Worm (Caenorhabditis elegans) whole organism, mixed stage, embryonic: ENCODE measurements around the gene rpl-16.

Experiments
- M03D4.4 ChIP-seq: sonication (generic microtip); optimal IDR thresholded peaks from 2 replicates; lab custom pipeline; 2017; ENCODE audit warnings: mild to moderate bottlenecking, missing genetic modification characterization, missing compliant biosample characterization
- bed-3 ChIP-seq: fragments of 200-800 bp; sonication (Bioruptor generic); optimal IDR thresholded peaks from 3 replicates; lab custom pipeline; 2018; ENCODE audit warnings: mild to moderate bottlenecking, missing genetic modification characterization, moderate library complexity, missing compliant biosample characterization
- blmp-1 ChIP-seq: fragments of 150-350 bp; optimal IDR thresholded peaks from 2 replicates; lab custom pipeline; 2014; ENCODE audit warnings: missing biosample characterization, missing genetic modification characterization
- ceh-39 ChIP-seq: fragments of 150-350 bp; optimal IDR thresholded peaks from 2 replicates; lab custom pipeline; 2014; ENCODE audit warnings: missing biosample characterization, missing genetic modification characterization
- ceh-43 ChIP-seq: fragments of 200-800 bp; sonication (Bioruptor generic); optimal IDR thresholded peaks from 2 replicates; lab custom pipeline; 2018; ENCODE audit warnings: mild to moderate bottlenecking, missing genetic modification characterization, moderate library complexity, missing compliant biosample characterization
- ceh-83 ChIP-seq: fragments of 200-800 bp; sonication (Bioruptor generic); optimal IDR thresholded peaks from 2 replicates; lab custom pipeline; 2018; ENCODE audit warnings: mild to moderate bottlenecking, missing genetic modification characterization, missing compliant biosample characterization
- ces-1 ChIP-seq: fragments of 150-350 bp; optimal IDR thresholded peaks from 2 replicates; lab custom pipeline; 2014; ENCODE audit warnings: missing biosample characterization, missing genetic modification reagents, missing genetic modification characterization
- cnd-1 ChIP-seq: fragments of 200-800 bp; sonication (Bioruptor generic); optimal IDR thresholded peaks from 2 replicates; lab custom pipeline; 2018; ENCODE audit warnings: mild to moderate bottlenecking, missing genetic modification characterization, missing compliant biosample characterization
- drap-1 ChIP-seq: fragments of 200-800 bp; sonication (Bioruptor generic); optimal IDR thresholded peaks from 3 replicates; lab custom pipeline; 2018; ENCODE audit warnings: mild to moderate bottlenecking, missing genetic modification characterization, missing compliant biosample characterization
- elt-1 ChIP-seq: sonication (generic microtip); optimal IDR thresholded peaks from 2 replicates; lab custom pipeline; 2017; ENCODE audit warnings: missing genetic modification characterization, mild to moderate bottlenecking, missing compliant biosample characterization, antibody characterized with exemption, moderate library complexity, borderline replicate concordance; ENCODE audit not compliant: insufficient read depth
- elt-3 ChIP-seq: fragments of 150-350 bp; optimal IDR thresholded peaks from 2 replicates; lab custom pipeline; 2014; ENCODE audit warnings: missing biosample characterization, missing genetic modification characterization
- flh-1 ChIP-seq: fragments of 200-800 bp; sonication (Bioruptor generic); optimal IDR thresholded peaks from 2 replicates; lab custom pipeline; 2018; ENCODE audit warnings: mild to moderate bottlenecking, missing genetic modification characterization, moderate library complexity, missing compliant biosample characterization
- ham-2 ChIP-seq: fragments of 200-800 bp; sonication (Bioruptor generic); optimal IDR thresholded peaks from 2 replicates; lab custom pipeline; 2018; ENCODE audit warnings: mild to moderate bottlenecking, missing genetic modification characterization, missing compliant biosample characterization
- hlh-1 ChIP-seq: fragments of 150-350 bp; optimal IDR thresholded peaks from 2 replicates; lab custom pipeline; 2014; ENCODE audit warnings: missing biosample characterization, missing genetic modification reagents, missing genetic modification characterization
- lin-13 ChIP-seq: fragments of 150-350 bp; optimal IDR thresholded peaks from 2 replicates; lab custom pipeline; 2014; ENCODE audit warnings: missing biosample characterization, missing genetic modification characterization
- lin-32 ChIP-seq: fragments of 200-800 bp; sonication (Bioruptor generic); optimal IDR thresholded peaks from 2 replicates; lab custom pipeline; 2018; ENCODE audit warnings: mild to moderate bottlenecking, missing genetic modification characterization, missing compliant biosample characterization
- lsy-2 ChIP-seq: fragments of 150-350 bp; optimal IDR thresholded peaks from 2 replicates; lab custom pipeline; 2014; ENCODE audit warnings: missing biosample characterization, missing genetic modification characterization
- mab-5 ChIP-seq: fragments of 150-350 bp; optimal IDR thresholded peaks from 2 replicates; lab custom pipeline; 2014; ENCODE audit warnings: missing biosample characterization, missing genetic modification characterization
- mep-1 ChIP-seq: fragments of 150-350 bp; optimal IDR thresholded peaks from 2 replicates; lab custom pipeline; 2017; ENCODE audit warnings: missing biosample characterization, missing genetic modification reagents, missing genetic modification characterization, inconsistent platforms
- mls-2 ChIP-seq: sonication (generic microtip); optimal IDR thresholded peaks from 2 replicates; lab custom pipeline; 2016; ENCODE audit warnings: mild to moderate bottlenecking, missing genetic modification characterization, moderate library complexity, missing compliant biosample characterization
- nhr-12 ChIP-seq: fragments of 150-350 bp; optimal IDR thresholded peaks from 2 replicates; lab custom pipeline; 2014; ENCODE audit warnings: missing biosample characterization, missing genetic modification characterization
- nhr-2 ChIP-seq: fragments of 150-350 bp; optimal IDR thresholded peaks from 2 replicates; lab custom pipeline; 2014; ENCODE audit warnings: missing biosample characterization, missing genetic modification characterization
- nhr-237 ChIP-seq: fragments of 150-350 bp; optimal IDR thresholded peaks from 2 replicates; lab custom pipeline; 2014; ENCODE audit warnings: missing biosample characterization, missing genetic modification characterization
- nhr-28 ChIP-seq: fragments of 150-350 bp; optimal IDR thresholded peaks from 2 replicates; lab custom pipeline; 2014; ENCODE audit warnings: missing biosample characterization, missing genetic modification characterization
- nhr-76 ChIP-seq: sonication (generic microtip); optimal IDR thresholded peaks from 2 replicates; lab custom pipeline; 2017; ENCODE audit warnings: missing biosample characterization, missing genetic modification characterization
- pha-4 ChIP-seq: fragments of 150-350 bp; optimal IDR thresholded peaks from 2 replicates; lab custom pipeline; 2018; ENCODE audit warnings: missing biosample characterization, missing genetic modification reagents, missing genetic modification characterization
- sem-2 ChIP-seq: fragments of 200-800 bp; sonication (Bioruptor generic); optimal IDR thresholded peaks from 2 replicates; lab custom pipeline; 2018; ENCODE audit warnings: mild to moderate bottlenecking, missing genetic modification characterization, missing compliant biosample characterization
- snpc-4 ChIP-seq: fragments of 150-350 bp; optimal IDR thresholded peaks from 2 replicates; lab custom pipeline; 2014; ENCODE audit warnings: missing biosample characterization, missing genetic modification characterization
- sptf-1 ChIP-seq: sonication (generic microtip); optimal IDR thresholded peaks from 2 replicates; lab custom pipeline; 2017; ENCODE audit warnings: mild to moderate bottlenecking, missing genetic modification characterization, moderate library complexity, missing compliant biosample characterization
- tbx-8 ChIP-seq: fragments of 200-800 bp; sonication (Bioruptor generic); optimal IDR thresholded peaks from 2 replicates; lab custom pipeline; 2018; ENCODE audit warnings: mild to moderate bottlenecking, missing genetic modification characterization, moderate library complexity, missing compliant biosample characterization
- unc-120 ChIP-seq: sonication (generic microtip); optimal IDR thresholded peaks from 2 replicates; lab custom pipeline; 2017; ENCODE audit warnings: missing genetic modification characterization, missing compliant biosample characterization; ENCODE audit not compliant: poor library complexity, severe bottlenecking
- unc-39 ChIP-seq: fragments of 150-350 bp; optimal IDR thresholded peaks from 2 replicates; lab custom pipeline; 2014; ENCODE audit warnings: missing biosample characterization, missing genetic modification characterization
- unc-62 ChIP-seq: fragments of 150-350 bp; optimal IDR thresholded peaks from 2 replicates; lab custom pipeline; 2014; ENCODE audit warnings: missing biosample characterization, missing genetic modification reagents, missing genetic modification characterization
- zip-8 ChIP-seq: fragments of 150-350 bp; optimal IDR thresholded peaks from 2 replicates; lab custom pipeline; 2014; ENCODE audit warnings: missing biosample characterization, missing genetic modification characterization
- ztf-11 ChIP-seq: fragments of 150-350 bp; optimal IDR thresholded peaks from 2 replicates; lab custom pipeline; 2014; ENCODE audit warnings: missing biosample characterization, missing genetic modification characterization

rpl-16 gene

ce11 chrIII:3469646-3470045 lies 33.8 kb downstream of the rpl-16 start, which contains the start of gene smim-14:
Gene smim-14, minus strand, starts transcription at chrIII:3469746.
- TF ChIP-seq mep-1 = no peak
- TF ChIP-seq ham-2 (GFP tag; lab: Kevin White, UChicago) = no peak
- no peak for TF ChIP-seq mls-2 (tag; lab: Kevin White, UChicago)

- TF ChIP-seq ztf-11 (tag; lab: Kevin White, UChicago) (no peak), flh-1 (GFP tag; lab: Kevin White, UChicago) (no peak), sem-2 (GFP tag; lab: Kevin White, UChicago) (no peak), tbx-8 (GFP tag; lab: Kevin White, UChicago) (no peak), unc-120 (tag; lab: Kevin White, UChicago) (no peak), mls-2 (tag; lab: Kevin White, UChicago) (no peak), hlh-1 (no peak), elt-3 (no peak), pha-4 (tag; lab: Kevin White, UChicago) (no peak), lin-32 (GFP tag; lab: Kevin White, UChicago) (no peak), sptf-1 (no peak), M03D4.4 (tag; lab: Kevin White, UChicago) (no peak), elt-1 (tag; lab: Kevin White, UChicago) (no peak), zip-8 (tag; lab: Kevin White, UChicago) (no peak), lin-13 (tag; lab: Kevin White, UChicago) (no peak), unc-39 (no peak), cnd-1 (no peak)
Observed at ce11 chrIII:3468384-3468783, 35.0 kb downstream of the rpl-16 start.

ce11 chrIII:3467013-3467412 lies 36.4 kb downstream of the rpl-16 start:
- TF ChIP-seq sptf-1 (no peak), unc-39 (no peak), nhr-2 (tag; lab: Kevin White, UChicago) (no peak), unc-62 (no peak), nhr-12 (tag; lab: Kevin White, UChicago) (no peak)

ce11 chrIII:3461403-3461802 lies 42.0 kb downstream of the rpl-16 start, which contains the start of gene pph-6:
Gene pph-6, plus strand, starts transcription at chrIII:3461703.
- no peak for TF ChIP-seq unc-39
- no peak for TF ChIP-seq blmp-1
- TF ChIP-seq nhr-12 (tag; lab: Kevin White, UChicago) = no peak
- TF ChIP-seq elt-3 = no peak
- TF ChIP-seq ceh-43 (GFP tag; lab: Kevin White, UChicago) = no peak
- no peak for TF ChIP-seq nhr-76
- TF ChIP-seq drap-1 (GFP tag; lab: Kevin White, UChicago) = no peak
- TF ChIP-seq mls-2 (tag; lab: Kevin White, UChicago) = no peak
- TF ChIP-seq, all 35 proteins: peak for 0

ce11 chrIII:3460061-3460460 lies 43.3 kb downstream of the rpl-16 start, which contains the start of gene C34C12.8:
Gene C34C12.8, plus strand, starts transcription at chrIII:3460406.
- TF ChIP-seq sptf-1 = peak; percentile 67
- TF ChIP-seq ceh-39 = peak; percentile 62
- no peak for TF ChIP-seq elt-1 (tag; lab: Kevin White, UChicago)
- TF ChIP-seq snpc-4 (tag; lab: Kevin White, UChicago) = no peak
- TF ChIP-seq mep-1 = peak; percentile 90
- peak; percentile 42 for TF ChIP-seq hlh-1
- peak; percentile 3 for TF ChIP-seq unc-62
- no peak for TF ChIP-seq lin-32 (GFP tag; lab: Kevin White, UChicago)
- TF ChIP-seq nhr-76 = no peak
- TF ChIP-seq ceh-43 (GFP tag; lab: Kevin White, UChicago) = peak; percentile 32
- no peak for TF ChIP-seq ceh-83
- TF ChIP-seq cnd-1 = peak; percentile 56
- TF ChIP-seq pha-4 (tag; lab: Kevin White, UChicago) = peak; percentile 90
- no peak for TF ChIP-seq bed-3 (GFP tag; lab: Kevin White, UChicago)
- no peak for TF ChIP-seq ham-2 (GFP tag; lab: Kevin White, UChicago)
- peak; percentile 95 for TF ChIP-seq lin-13 (tag; lab: Kevin White, UChicago)
- no peak for TF ChIP-seq flh-1 (GFP tag; lab: Kevin White, UChicago)
- TF ChIP-seq ces-1 (GFP tag; lab: Kevin White, UChicago) = peak; percentile 92
- TF ChIP-seq mls-2 (tag; lab: Kevin White, UChicago) = peak; percentile 51
- TF ChIP-seq unc-120 (tag; lab: Kevin White, UChicago) = peak; percentile 1
- TF ChIP-seq nhr-28 = peak; percentile 4
- TF ChIP-seq ztf-11 (tag; lab: Kevin White, UChicago) = no peak
- TF ChIP-seq zip-8 (tag; lab: Kevin White, UChicago) = no peak
- TF ChIP-seq nhr-237 (tag; lab: Kevin White, UChicago) = peak; percentile 80
- TF ChIP-seq mab-5 (tag; lab: Kevin White, UChicago) = no peak
- TF ChIP-seq nhr-12 (tag; lab: Kevin White, UChicago) = no peak
- TF ChIP-seq M03D4.4 (tag; lab: Kevin White, UChicago) = peak; percentile 67
- TF ChIP-seq sem-2 (GFP tag; lab: Kevin White, UChicago) = no peak
- TF ChIP-seq nhr-2 (tag; lab: Kevin White, UChicago) = no peak
- TF ChIP-seq lsy-2 (tag; lab: Kevin White, UChicago) = peak; percentile 88
- peak; percentile 39 for TF ChIP-seq drap-1 (GFP tag; lab: Kevin White, UChicago)
- TF ChIP-seq elt-3 = no peak
- TF ChIP-seq tbx-8 (GFP tag; lab: Kevin White, UChicago) = peak; percentile 37
- no peak for TF ChIP-seq unc-39
- TF ChIP-seq blmp-1 = no peak
- TF ChIP-seq, all 35 proteins: peak for 18
